Worm (Caenorhabditis elegans) whole organism, early embryonic: ENCODE results near the gene fog-2.

Experiments
- B0310.2 ChIP-seq: sonication (generic microtip); optimal IDR thresholded peaks from 2 replicates; lab custom pipeline; 2016; ENCODE audit warnings: mild to moderate bottlenecking, missing genetic modification characterization, missing compliant biosample characterization
- aly-1 ChIP-seq: sonication (generic microtip); optimal IDR thresholded peaks from 2 replicates; lab custom pipeline; 2016; ENCODE audit warnings: missing genetic modification characterization, missing compliant biosample characterization
- ama-1 ChIP-seq: fragments of 150-350 bp; optimal IDR thresholded peaks from 2 replicates; lab custom pipeline; 2014
- ceh-36 ChIP-seq: sonication (generic microtip); optimal IDR thresholded peaks from 2 replicates; lab custom pipeline; 2016; ENCODE audit warnings: missing genetic modification characterization, inconsistent platforms, missing compliant biosample characterization
- ets-7 ChIP-seq: sonication (generic microtip); optimal IDR thresholded peaks from 2 replicates; lab custom pipeline; 2016; ENCODE audit warnings: missing genotype, missing genetic modification characterization, missing compliant biosample characterization
- flt-1 ChIP-seq: fragments of 200-800 bp; sonication (Bioruptor generic); IDR thresholded peaks from 2 replicates; pipeline ENCODE4 v1.3.6; 2022; ENCODE audit warnings: missing genetic modification characterization, missing compliant biosample characterization
- hmg-4 ChIP-seq: fragments of 200-800 bp; sonication (Bioruptor generic); optimal IDR thresholded peaks from 2 replicates; lab custom pipeline; 2018; ENCODE audit warnings: mild to moderate bottlenecking, missing genetic modification characterization, missing compliant biosample characterization
- hnd-1 ChIP-seq: sonication (generic microtip); optimal IDR thresholded peaks from 2 replicates; lab custom pipeline; 2016; ENCODE audit warnings: missing genetic modification characterization, missing compliant biosample characterization
- scrt-1 ChIP-seq: fragments of 200-800 bp; sonication (Bioruptor generic); IDR thresholded peaks from 2 replicates; pipeline ENCODE4 v1.3.6; 2022; ENCODE audit warnings: missing genetic modification characterization, missing compliant biosample characterization
- sea-1 ChIP-seq: fragments of 200-800 bp; sonication (Bioruptor generic); conservative IDR thresholded peaks from 2 replicates; pipeline ENCODE4 v1.3.6; 2022; ENCODE audit warnings: missing genetic modification characterization, missing compliant biosample characterization
- tbx-37 ChIP-seq: fragments of 200-800 bp; sonication (Bioruptor generic); conservative IDR thresholded peaks from 2 replicates; pipeline ENCODE4 v1.3.6; 2022; ENCODE audit warnings: missing genetic modification reagents, missing genetic modification characterization, missing compliant biosample characterization
- tra-4 ChIP-seq: sonication (generic microtip); optimal IDR thresholded peaks from 2 replicates; lab custom pipeline; 2017; ENCODE audit warnings: missing genetic modification characterization, missing compliant biosample characterization

DNA sequence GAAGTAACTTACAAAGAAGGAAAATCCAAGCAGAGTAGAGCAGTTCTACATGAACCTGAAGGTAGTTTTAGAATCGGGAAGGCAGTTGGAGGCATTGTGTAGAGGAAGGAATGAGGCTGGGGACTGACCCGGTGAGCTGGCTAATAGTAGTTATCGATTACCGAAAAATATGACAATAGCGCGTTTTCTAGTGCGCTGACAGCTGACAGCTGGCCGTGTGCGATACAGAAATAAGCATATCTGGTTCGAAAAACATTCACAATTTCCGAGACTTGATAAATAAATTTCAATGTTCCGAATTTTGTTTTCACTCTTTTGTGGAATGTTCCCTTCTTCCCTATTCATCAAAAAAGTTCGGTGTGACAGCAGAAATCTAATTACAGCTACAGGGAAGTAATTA, 7.0 kb downstream of the fog-2 start, which contains the start of the genes fbxb-59 and srbc-34:
- TF ChIP-seq B0310.2 (no peak), sea-1 (GFP tag; lab: Robert Waterston, UW) (no peak), ceh-36 (tag; lab: Kevin White, UChicago) (no peak), ets-7 (tag; lab: Kevin White, UChicago) (no peak), hmg-4 (GFP tag; lab: Kevin White, UChicago) (no peak), flt-1 (GFP tag; lab: Robert Waterston, UW) (no peak), scrt-1 (GFP tag; lab: Robert Waterston, UW) (no peak), ama-1 (lab: Kevin White, UChicago) (no peak), aly-1 (no peak), tbx-37 (GFP tag; lab: Robert Waterston, UW) (no peak), hnd-1 (tag; lab: Kevin White, UChicago) (no peak), tra-4 (tag; lab: Kevin White, UChicago) (no peak)
